Worm (Caenorhabditis elegans) whole organism, L4 larva: ENCODE results near the gene gck-4.

ENCODE experiments used
- T20F7.1 ChIP-seq: fragments of 200-800 bp; sonication (Bioruptor generic); optimal IDR thresholded peaks from 2 replicates; lab custom pipeline; 2018; ENCODE audit warnings: mild to moderate bottlenecking, missing genetic modification characterization, missing compliant biosample characterization
- ama-1 ChIP-seq: fragments of 150-350 bp; optimal IDR thresholded peaks from 2 replicates; lab custom pipeline; 2014; ENCODE audit warnings: inconsistent platforms, mixed read lengths
- dpl-1 ChIP-seq: fragments of 150-350 bp; optimal IDR thresholded peaks from 2 replicates; lab custom pipeline; 2014; ENCODE audit warnings: missing biosample characterization, missing genetic modification reagents, missing genetic modification characterization
- fkh-10 ChIP-seq: fragments of 150-350 bp; optimal IDR thresholded peaks from 2 replicates; lab custom pipeline; 2014; ENCODE audit warnings: missing biosample characterization, missing genetic modification reagents, missing genetic modification characterization
- hmg-1.1 ChIP-seq: fragments of 200-800 bp; sonication (Bioruptor generic); IDR thresholded peaks from 2 replicates; pipeline ENCODE4 v1.3.6; 2022; ENCODE audit warnings: missing genetic modification reagents, missing genetic modification characterization, missing compliant biosample characterization
- lin-13 ChIP-seq: fragments of 150-350 bp; optimal IDR thresholded peaks from 2 replicates; lab custom pipeline; 2014; ENCODE audit warnings: missing biosample characterization, missing genetic modification reagents, missing genetic modification characterization
- mep-1 ChIP-seq: fragments of 150-350 bp; sonication (generic microtip); optimal IDR thresholded peaks from 3 replicates; lab custom pipeline; 2014; ENCODE audit warnings: missing biosample characterization, missing genetic modification characterization
- nhr-111 ChIP-seq: fragments of 200-800 bp; sonication (Bioruptor generic); optimal IDR thresholded peaks from 2 replicates; lab custom pipeline; 2018; ENCODE audit warnings: mild to moderate bottlenecking, missing genetic modification characterization, missing compliant biosample characterization
- nhr-76 ChIP-seq: fragments of 150-350 bp; optimal IDR thresholded peaks from 2 replicates; lab custom pipeline; 2014; ENCODE audit warnings: missing biosample characterization, missing genetic modification characterization
- pha-4 ChIP-seq, 2 experiments: fragments of 150-350 bp in 1 of 2; fragments of 200-800 bp in 1 of 2; sonication (Bioruptor generic) in 1 of 2; IDR thresholded peaks in 1 of 2; optimal IDR thresholded peaks in 1 of 2; 2 replicates each; pipeline versions ENCODE4 v1.3.6 to Lab custom; 2014 to 2022; ENCODE audit warnings: missing genetic modification characterization in 2 of 2, missing genetic modification reagents in 2 of 2, missing biosample characterization in 1 of 2, missing compliant biosample characterization in 1 of 2
- snpc-4 ChIP-seq: fragments of 150-350 bp; optimal IDR thresholded peaks from 2 replicates; lab custom pipeline; 2014; ENCODE audit warnings: missing biosample characterization, missing genetic modification characterization
- ztf-11 ChIP-seq: fragments of 150-350 bp; optimal IDR thresholded peaks from 2 replicates; lab custom pipeline; 2014; ENCODE audit warnings: missing biosample characterization, missing genetic modification characterization

ce11 chrX:13639577-13639976 is 37.4 kb upstream of the gck-4 start, which contains the start of gene twk-20:
- TF ChIP-seq pha-4 (GFP tag; IDR thresholded peaks at IDR 0.05; lab: Robert Waterston, UW) (no peak), pha-4 (tag; optimal IDR thresholded peaks at IDR 0.05; lab: Kevin White, UChicago) (no peak), nhr-111 (GFP tag; lab: Kevin White, UChicago) (no peak), snpc-4 (tag; lab: Kevin White, UChicago) (no peak), lin-13 (GFP tag; lab: Kevin White, UChicago) (no peak), nhr-76 (tag; lab: Kevin White, UChicago) (no peak), ztf-11 (tag; lab: Kevin White, UChicago) (no peak), hmg-1.1 (GFP tag; lab: Robert Waterston, UW) (no peak), dpl-1 (GFP tag; lab: Kevin White, UChicago) (no peak), fkh-10 (GFP tag; lab: Kevin White, UChicago) (no peak), ama-1 (no peak), T20F7.1 (GFP tag; lab: Kevin White, UChicago) (no peak), mep-1 (tag; lab: Kevin White, UChicago) (no peak)
